Worm (Caenorhabditis elegans): Measurements from ENCODE around the gene srd-63.

DNA sequence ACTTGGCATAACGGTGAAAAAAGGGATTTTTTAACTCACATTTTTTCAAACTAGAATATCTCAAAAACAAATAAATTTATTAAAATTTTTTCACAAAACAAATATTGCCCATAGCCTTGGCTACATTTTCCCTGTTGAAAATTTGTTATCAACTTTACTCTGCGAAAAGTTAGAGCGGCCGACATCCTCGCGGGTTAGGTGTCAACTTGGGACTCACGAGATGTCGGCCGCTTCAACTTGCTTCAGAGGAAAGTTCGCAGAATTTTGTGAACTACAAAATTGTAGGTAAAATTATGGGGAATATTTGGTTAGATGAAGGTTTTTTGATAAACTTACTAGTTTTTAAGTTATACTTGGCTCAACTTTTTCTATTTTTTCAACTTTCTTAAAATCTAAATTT, 41.9 kb downstream of the srd-63 start:
- TF ChIP-seq him-1 (tag; optimal IDR thresholded peaks at IDR 0.05), result no peak
- no peak for TF ChIP-seq dao-5 (tag; optimal IDR thresholded peaks at IDR 0.05)

All from whole organism, L4/young adult.